Fruit fly (Drosophila melanogaster) ovary, adult (tissue): ENCODE measurements around the gene CG7945.

ENCODE experiments used
- CG17801 ChIP-seq: fragments of 200-800 bp; optimal IDR thresholded peaks from 2 replicates; lab custom pipeline; 2019; ENCODE audit warnings: missing biosample characterization, mild to moderate bottlenecking, missing genetic modification characterization, moderate library complexity; ENCODE audit not compliant: partially characterized antibody

CG7945 gene

DNA sequence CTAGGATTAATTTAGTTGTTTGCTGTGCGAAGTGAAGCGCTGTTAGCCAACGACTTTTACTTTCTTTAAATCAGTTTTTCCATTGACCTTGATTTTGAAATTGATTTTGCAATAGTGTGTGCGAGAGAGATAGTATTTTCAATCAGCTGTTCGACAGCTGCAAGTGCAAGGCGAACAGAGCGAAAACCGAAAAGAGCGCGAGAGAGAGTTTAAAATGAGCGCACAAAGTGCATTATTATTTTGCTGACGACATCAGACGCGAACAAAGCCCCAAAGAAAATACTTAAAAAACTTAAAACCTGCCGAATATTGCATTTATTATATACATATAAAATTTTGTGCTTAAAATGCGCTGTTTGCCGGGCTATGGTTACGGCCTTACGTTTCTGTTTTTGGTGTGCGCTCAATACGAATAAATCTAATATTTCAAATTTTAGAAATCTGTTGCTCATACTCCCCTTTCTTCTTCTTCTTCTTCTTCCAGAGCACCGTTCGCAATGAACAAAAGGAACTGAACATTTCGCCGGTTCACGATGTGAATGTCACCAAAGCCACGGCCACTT is 12.2 kb downstream of the CG7945 start:
- peak; percentile 56 for TF ChIP-seq CG17801

DNA sequence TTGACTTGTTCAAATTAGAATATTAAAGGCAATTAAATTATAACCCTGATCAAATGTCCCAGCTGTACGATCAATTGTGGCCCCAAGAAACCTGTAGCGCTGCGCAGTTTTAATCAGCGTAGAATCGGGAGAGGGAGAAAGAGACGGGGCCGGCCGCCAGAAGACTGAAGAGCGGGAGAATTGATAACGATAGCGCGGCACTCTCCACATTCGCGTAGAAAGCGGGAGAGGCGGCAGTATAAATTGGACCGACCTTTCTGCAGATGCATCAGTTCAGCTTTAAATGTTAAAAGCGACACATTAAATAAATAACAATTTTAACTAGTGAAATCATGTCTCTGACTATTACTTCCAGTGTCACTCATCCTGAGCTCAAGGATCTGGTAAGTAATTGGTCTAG is 13.2 kb downstream of the CG7945 start, which contains the start of gene MsrA:
MsrA (plus strand) TSS at position 266 of the 400 bp plus-strand sequence.
- peak; percentile 36 for TF ChIP-seq CG17801

DNA sequence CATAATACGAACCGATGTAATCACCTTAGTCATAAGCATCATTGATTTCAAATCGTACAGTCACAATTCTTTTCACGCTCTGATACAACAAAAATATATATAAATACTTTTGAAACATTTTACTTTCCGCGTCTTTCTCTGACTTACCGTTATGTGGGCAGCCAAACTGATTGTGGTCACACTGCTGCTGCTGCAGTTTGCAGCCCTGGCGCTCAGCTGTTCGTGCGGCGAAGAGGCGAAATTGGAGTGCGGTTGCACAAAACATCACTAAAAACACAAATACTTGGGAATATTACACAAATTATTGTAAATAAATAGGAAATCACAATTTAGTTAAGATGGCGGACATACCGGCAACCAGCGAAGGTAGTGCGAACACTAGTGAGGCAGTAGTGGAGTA is 14.5 kb downstream of the CG7945 start, which contains the start of the genes gdl and gdl-ORF39:
gdl (plus strand) TSS at position 48 of the 400 bp plus-strand sequence.
gdl-ORF39 (plus strand) TSS at position 48 of the 400 bp plus-strand sequence.
- TF ChIP-seq CG17801, result no peak

DNA sequence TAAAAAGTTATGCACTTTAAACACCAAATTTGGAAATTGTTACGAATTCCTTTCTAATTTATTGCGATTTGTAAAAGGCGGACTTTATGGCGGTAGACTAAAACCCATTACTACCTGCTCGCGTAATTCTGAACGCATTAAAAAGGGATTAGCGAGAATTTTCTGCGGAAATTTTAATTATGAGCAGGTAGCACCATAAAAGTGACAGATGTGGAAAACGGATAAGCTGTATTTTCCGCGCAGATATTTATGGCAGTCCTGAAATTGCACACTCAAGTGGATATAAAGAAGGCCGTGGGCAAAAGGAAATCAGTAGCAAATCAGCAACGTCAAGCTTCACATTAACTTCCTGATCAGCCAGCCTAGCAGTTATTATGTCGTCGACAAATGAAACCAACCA is 15.2 kb downstream of the CG7945 start, which contains the start of gene Z600:
Z600 (plus strand) TSS at position 312 of the 400 bp plus-strand sequence.
- TF ChIP-seq CG17801, result no peak

DNA sequence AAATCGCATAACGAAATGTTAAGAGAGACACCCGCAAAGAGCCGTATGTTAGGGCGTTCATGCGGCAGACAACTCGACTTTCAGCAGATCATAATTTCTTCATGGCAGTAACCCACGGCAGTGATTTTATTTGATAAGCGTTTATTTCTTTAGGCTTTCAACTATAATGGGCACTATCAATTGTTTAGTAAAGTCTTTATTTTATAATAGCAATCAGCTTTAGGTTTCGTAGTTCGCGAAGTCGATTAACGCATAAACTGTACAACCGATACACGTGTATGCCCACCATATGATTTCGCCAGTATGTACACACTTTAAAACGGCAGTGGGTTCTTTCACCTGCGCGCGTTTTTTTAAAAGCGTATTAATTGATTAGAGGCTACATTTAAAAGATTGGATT is 15.7 kb downstream of the CG7945 start, which contains the start of gene CG7841:
CG7841 (minus strand) TSS at position 20 of the 400 bp plus-strand sequence.
- TF ChIP-seq CG17801, result peak; percentile 99

DNA sequence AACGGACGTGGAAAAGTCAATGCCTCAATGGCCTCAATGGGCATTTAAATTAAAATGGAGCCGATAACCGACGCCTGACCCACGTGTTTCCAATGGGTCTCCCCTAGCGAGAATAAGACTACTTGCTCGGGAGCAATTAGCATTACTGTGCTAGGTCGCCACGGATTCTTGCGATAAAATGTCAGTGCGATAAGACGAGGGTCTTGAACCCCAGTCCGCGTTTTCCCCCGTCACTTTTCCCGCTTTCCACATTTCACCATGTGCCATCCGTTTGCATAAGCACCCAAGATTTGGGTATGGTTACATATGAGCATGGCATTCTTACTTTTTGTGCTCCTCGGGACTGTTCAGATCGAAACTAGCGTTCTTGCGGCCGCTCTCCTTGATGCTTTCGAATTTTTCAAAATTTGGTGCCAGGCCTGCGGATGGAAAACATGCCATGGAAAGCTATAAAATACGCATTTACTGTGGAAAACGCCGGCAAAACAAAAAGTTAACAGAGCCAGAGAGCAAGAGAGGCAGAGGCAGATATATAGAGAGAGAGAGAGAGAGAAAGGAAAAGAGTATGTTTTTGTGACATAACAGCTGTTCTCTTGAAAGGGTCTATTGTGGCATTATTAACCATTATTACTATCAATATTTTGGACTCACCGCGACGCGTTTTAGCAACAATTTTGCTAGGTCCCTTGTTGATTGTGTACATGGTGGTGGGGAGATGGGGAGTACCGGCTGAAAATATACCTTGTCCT is 16.6 kb downstream of the CG7945 start:
- no peak for TF ChIP-seq CG17801

DNA sequence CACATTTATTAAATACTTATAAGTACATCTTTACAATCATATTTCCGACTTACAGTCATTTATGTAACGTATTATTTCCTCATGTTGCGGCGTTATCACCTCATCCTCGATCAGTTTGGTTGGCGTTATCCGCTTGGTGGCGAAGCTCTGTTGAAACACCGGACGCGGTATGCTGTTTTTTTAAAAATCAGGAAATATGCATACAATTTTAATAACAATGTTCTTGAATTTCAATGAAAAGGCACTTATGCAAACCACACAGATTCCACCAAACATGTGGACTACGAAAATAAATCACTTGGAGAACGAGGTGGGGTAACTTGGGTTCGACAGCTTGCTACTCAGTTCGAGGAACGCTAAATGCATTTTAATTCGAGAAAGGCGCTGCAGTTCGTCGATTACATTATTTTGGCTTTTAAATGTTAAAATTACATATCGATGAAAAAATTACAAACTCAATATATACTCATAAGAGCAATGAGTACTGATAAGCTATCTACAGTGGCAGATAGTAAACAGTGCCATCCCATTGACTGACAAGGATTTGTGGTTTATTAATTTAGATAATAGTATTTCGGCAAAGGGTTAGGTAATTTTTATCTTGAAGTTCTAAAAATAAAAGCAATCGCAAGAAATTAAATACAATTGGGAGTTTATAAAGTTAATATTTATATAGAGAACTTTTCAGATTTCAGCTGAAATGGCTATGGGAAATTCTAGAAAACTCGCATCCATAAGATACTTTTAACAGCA is 17.6 kb downstream of the CG7945 start:
- no peak for TF ChIP-seq CG17801

DNA sequence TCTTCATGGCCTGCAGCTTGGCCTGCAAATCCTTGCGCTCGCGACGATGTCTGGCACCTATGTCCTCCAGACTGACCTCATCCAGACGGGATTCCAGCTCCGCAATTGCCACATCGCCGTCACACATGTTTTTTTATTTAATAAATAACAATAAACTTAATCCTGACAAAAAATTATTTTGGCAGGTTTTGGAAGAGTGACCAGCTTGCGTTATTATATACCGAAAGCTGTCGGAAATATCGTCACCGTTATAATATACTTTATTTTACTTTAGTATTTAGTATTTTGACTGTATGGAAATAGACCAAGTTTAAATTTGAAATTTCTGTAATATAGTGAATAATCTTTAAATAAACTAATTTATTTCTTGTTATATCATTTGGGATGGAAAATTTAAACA is 19.2 kb downstream of the CG7945 start, which contains the start of gene CG7857:
CG7857 (minus strand) TSS at position 208 of the 400 bp plus-strand sequence.
- no peak for TF ChIP-seq CG17801

DNA sequence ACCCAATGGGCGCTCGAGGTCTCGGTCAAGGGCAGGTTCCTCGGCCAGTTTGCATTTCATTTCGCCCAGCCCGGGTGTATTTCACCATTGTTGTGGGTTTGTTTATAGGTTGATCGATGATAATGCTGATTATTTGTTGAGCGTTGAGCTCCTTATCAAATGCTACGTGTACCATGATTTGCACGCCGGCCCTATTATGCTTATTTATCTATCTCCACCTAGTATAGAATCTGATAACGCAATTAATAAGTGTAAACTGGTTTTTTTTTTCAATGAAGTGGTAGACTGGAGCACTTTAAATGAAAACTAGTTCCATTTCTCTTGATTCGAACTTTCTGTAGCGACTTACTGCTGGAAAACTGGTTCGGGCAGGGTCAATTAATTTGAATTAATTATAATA is 21.7 kb downstream of the CG7945 start:
- TF ChIP-seq CG17801, result no peak

DNA sequence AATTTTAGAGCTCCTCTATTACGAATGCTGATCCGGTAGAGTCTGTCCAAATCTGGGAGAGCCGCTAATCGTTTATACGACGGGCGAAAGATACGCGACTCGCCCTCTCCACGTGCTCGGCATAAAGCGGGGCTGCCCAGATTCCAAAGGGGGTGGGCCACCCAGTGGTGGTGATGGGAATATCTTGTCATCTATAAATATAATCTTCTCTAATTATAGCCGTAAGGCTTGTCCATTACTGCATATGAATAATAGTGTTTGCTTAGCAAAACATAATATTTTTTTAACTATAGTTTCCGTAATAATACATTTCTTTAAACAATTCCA is 22.3 kb downstream of the CG7945 start:
- no peak for TF ChIP-seq CG17801

DNA sequence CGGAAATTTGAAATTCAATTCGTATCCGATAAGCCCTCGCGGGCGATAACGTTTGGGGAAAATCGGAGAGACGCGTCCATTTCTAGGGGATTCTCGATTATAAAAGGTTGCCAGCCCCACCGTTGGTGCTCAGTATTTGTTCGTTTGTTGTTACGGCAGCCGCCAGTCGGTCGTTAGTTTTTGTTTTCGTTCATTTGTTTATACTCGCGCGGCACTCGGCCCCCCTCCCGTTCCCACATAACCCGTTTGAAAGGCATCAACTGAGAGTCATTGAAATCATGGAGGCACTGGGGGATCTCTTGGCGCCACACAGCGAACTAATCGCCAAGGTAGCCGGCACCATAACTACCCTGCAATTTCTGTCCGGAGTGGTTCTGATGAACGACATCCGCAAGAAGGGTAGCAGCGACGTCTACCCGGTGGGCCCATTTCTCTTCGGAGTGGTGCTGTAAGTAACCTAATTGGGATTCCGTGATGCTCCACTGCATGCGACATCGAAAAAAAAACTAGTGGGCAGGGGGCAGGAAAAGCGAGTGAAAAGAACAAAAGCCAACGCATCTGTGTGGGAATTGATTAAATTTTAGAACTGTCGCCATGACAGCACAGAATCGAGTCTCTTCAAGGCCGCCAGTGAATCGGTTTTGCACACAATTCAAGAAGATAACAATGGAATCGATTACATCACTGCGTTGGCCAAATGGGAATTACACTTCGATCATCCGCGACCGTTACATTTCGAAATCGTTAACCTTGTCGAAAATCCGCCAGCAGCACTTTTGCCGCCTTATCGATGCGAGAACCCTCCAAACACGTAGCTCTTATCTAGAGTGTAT is 22.9 kb downstream of the CG7945 start, which contains the start of gene CG7272:
CG7272 (plus strand) TSS at position 126 of the 833 bp plus-strand sequence.
- peak; percentile 1 for TF ChIP-seq CG17801

DNA sequence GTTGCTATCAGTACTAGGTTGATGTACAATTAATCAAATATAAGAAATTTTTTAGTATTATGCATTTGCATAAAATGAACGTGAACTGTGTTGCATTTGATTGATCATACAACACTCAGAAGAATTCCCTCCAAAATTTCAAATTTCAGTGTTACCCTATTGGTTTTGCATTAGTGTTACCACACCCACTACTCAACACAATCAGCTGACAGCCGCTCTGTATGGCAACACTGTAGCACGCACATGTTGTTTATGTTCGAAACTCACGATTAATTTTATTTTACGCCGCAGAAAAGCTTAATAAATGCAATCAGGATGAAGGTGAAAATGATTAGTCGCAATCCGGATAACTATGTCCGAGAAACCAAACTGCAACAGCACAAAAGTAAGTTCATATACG is 25.2 kb downstream of the CG7945 start, which contains the start of gene CG7275:
CG7275 (plus strand) TSS at position 215 of the 400 bp plus-strand sequence.
- TF ChIP-seq CG17801, result no peak

DNA sequence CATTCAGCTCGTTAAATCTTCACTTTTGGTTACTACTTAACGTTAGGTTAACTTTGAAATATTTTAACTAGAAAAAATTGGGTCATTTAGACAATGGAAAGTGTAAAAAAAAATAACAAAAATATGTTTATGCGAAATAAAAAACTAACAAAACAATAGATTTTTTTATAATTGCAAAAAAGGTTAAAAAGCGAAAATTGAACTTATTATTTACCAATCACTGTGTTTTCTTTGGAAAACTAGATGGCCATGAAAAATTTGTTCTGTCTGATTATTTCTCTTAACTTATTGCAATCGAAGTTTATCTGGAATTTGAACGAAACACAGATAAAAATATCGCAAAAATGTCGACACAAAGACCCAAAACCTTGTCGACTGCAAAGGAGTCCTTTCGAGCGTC is 26.0 kb downstream of the CG7945 start, which contains the start of gene CG7276:
CG7276 (plus strand) TSS at position 301 of the 400 bp plus-strand sequence.
- TF ChIP-seq CG17801, result no peak

DNA sequence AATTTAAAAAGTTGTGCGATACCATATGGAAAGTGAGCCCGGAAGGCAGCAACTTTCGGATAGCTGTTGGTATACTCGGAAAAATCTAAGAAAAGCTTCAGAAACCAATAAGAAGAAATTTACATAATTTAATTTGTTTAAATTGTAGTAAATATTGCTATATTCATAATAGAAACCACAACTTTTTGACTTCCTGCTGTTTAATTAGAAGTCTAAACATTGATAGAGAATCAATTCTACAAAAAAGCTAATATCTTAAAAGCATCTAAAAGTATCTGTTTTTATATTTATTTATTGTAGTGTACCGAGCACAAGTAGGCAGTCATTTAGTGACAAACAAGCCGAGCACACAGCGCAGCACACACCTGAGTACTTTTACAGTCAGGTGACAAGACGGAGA is 27.7 kb downstream of the CG7945 start, which contains the start of gene CG13455:
CG13455 (plus strand) TSS at position 301 of the 400 bp plus-strand sequence.
- no peak for TF ChIP-seq CG17801

DNA sequence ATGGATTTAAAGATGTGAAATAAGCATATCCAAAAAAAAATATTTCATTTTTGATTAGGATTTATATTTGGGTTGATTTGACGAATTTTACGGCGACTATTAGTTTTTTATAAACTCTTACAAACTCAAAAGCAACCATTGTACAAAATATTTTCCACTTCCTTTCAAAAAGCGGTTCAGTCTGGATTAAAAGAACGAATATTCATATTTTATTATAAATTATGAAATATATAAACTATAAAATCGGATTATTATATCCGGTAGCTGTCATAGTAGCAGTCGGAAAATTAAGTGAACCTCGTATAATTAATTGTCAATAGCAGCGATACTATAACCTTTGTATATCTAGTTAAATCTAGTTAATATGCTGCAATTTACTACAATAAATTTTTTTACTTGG is 28.5 kb downstream of the CG7945 start, which contains the start of gene CG12355:
CG12355 (minus strand) TSS at position 101 of the 400 bp plus-strand sequence.
- TF ChIP-seq CG17801, result no peak
